Fruit fly (Drosophila melanogaster): ENCODE measurements around the gene CG13850.
A peak's percentile ranks its signal among the peaks of the same experiment; 100 is the strongest.

CG13850 gene

DNA sequence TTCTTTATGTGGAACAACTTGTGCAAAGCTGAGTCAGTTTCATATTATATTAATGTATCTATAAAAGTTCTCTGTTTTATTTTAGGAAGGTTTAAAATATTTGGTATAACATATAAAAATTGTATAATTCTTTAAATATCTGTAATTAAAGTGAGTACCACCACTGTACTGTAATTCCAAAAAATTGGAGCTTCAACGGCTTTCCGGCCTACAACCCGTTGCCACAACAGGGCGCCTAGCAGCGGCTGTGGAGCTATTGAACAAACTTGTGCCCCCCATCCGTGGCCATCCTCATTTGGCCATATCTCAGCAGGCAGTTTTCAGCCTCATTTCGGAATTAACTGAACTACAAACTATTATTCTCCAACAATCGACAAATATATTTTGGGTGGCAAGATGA is 5.1 kb downstream of the CG13850 start, which contains the start of gene CG13855:
TSS of gene CG13855 (plus strand) at position 301 of the 400 bp plus-strand sequence.
- TF ChIP-seq pan (optimal IDR thresholded peaks at IDR 0.05) (no peak), lola (GFP tag; optimal IDR thresholded peaks at IDR 0.05) (no peak), OdsH (GFP tag; optimal IDR thresholded peaks at IDR 0.05) (no peak), GATAd (GFP tag; optimal IDR thresholded peaks at IDR 0.05) (no peak)

DNA sequence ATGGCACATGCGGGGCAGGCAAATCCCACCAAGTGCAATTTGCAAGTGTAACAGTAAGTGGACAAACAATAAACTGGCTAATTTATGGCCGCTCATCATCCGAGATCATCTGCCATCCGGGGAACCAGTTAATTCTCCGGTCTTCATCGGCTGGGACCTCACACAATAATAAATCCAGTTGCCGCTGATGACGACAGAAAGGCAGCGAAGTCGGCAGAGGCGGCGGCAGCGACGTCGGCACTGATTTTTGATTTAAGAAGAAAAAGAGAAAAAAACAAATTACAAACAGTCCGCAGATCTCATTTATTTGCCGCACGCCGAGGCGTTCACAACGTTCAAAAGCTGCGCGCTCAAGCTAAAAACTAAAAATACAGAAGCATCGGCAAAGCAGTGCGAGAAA is 8.4 kb downstream of the CG13850 start, which contains the start of gene CG13856:
TSS of gene CG13856 (plus strand) at position 301 of the 400 bp plus-strand sequence.
- TF ChIP-seq Vsx2 (GFP tag; optimal IDR thresholded peaks at IDR 0.05; ENCODE audit: partially characterized antibody) = no peak
- no peak for TF ChIP-seq fru (GFP tag; optimal IDR thresholded peaks at IDR 0.05)
- no peak for TF ChIP-seq Mio (GFP tag; optimal IDR thresholded peaks at IDR 0.05)
- no peak for TF ChIP-seq Hr78 (GFP tag; optimal IDR thresholded peaks at IDR 0.05)
- TF ChIP-seq Hnf4 (GFP tag; optimal IDR thresholded peaks at IDR 0.05) = no peak

DNA sequence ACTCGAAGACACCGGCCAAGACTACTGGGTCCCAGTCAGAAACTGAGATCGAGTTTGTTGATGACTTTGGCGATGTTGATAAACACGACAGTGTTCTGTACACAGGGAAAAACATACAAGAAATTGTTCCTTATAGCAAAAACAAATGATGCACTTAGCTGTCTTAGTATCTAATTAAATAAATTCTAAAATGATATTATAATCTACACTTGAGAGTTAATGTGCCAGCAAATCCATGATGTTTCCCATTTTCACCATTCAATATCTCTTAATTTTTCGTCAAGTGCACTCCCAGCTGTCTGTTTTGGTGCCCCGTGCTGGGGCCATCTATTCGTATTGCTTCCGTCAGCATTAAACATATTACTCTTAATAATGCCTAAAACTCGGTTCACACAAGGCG is 10.5 kb downstream of the CG13850 start:
- TF ChIP-seq sv (GFP tag; optimal IDR thresholded peaks at IDR 0.05) (peak; percentile 18), br (GFP tag; optimal IDR thresholded peaks at IDR 0.05) (no peak)

DNA sequence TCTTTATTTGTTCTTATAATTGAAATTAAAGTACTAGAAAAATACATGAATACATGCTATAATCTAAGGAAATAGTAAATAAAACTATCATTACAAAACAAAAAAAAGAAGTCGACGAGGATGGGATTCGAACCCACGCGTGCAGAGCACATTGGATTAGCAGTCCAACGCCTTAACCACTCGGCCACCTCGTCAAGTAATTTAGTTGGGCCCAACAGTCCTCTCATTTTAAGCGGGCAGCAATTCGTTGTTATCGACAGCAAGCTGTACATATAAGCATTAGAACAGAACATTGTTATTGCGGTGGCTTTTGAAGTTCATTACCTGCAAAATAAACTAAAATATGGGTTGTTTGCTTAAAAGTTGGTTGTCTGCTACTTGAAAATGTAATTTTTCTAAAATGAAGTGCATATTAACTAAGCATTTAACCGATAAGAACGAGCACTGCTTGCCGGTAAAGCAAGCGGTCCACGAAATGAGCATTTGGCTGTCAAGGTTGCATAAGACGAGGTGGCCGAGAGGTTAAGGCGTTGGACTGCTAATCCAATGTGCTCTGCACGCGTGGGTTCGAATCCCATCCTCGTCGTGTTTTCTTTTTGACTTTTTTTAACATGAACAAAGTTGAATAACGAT is 13.5 kb downstream of the CG13850 start:
- TF ChIP-seq brk (GFP tag; optimal IDR thresholded peaks at IDR 0.05) = no peak
- TF ChIP-seq Abd-B (GFP tag; optimal IDR thresholded peaks at IDR 0.05) = peak; percentile 14
- peak; percentile 77 for TF ChIP-seq N (GFP tag; optimal IDR thresholded peaks at IDR 0.05)
- TF ChIP-seq Hnf4 (GFP tag; optimal IDR thresholded peaks at IDR 0.05) = no peak
- TF ChIP-seq Myc (optimal IDR thresholded peaks at IDR 0.05) = peak; percentile 23

DNA sequence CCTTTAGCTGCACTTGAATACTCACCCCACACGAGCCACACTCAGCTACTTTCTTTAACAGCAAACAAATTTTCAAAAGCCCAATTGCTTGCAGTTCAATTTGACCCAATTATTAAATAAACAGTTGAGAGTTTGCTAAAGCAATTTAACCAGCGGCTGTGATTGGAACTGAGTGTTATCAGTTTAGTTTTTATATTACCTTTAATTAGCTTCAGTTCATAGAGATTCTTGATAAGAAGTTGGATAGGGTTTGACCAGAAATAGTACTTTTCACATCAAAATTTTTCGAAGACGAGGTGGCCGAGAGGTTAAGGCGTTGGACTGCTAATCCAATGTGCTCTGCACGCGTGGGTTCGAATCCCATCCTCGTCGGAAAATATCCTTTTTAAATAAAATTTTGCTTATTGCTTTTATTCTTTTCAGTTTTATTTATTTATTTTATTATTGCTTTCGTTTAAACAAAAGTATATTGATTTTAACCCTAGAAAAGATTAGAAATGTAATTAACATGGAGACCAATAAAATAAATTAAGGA is 14.4 kb downstream of the CG13850 start:
- TF ChIP-seq Hnf4 (GFP tag; optimal IDR thresholded peaks at IDR 0.05) (no peak), Vsx2 (GFP tag; optimal IDR thresholded peaks at IDR 0.05; ENCODE audit: partially characterized antibody) (no peak), br (GFP tag; optimal IDR thresholded peaks at IDR 0.05) (no peak), rgr (GFP tag; optimal IDR thresholded peaks at IDR 0.05) (no peak), lola (GFP tag; optimal IDR thresholded peaks at IDR 0.05) (no peak), brk (GFP tag; optimal IDR thresholded peaks at IDR 0.05) (no peak), dsf (GFP tag; optimal IDR thresholded peaks at IDR 0.05; ENCODE audit: borderline replicate concordance) (no peak), CG32264 (GFP tag; optimal IDR thresholded peaks at IDR 0.05) (no peak), pan (optimal IDR thresholded peaks at IDR 0.05) (no peak), h (GFP tag; optimal IDR thresholded peaks at IDR 0.05) (no peak), Dfd (GFP tag; optimal IDR thresholded peaks at IDR 0.05) (no peak), tai (GFP tag; optimal IDR thresholded peaks at IDR 0.05) (no peak), dl (GFP tag; optimal IDR thresholded peaks at IDR 0.05; ENCODE audit: insufficient read depth in 1 of 2, partially characterized antibody in 2 of 2) (no peak), OdsH (GFP tag; optimal IDR thresholded peaks at IDR 0.05) (no peak), ey (GFP tag; optimal IDR thresholded peaks at IDR 0.05) (no peak), Sp1 (GFP tag; optimal IDR thresholded peaks at IDR 0.05) (no peak), Jra (GFP tag; optimal IDR thresholded peaks at IDR 0.05) (no peak)

DNA sequence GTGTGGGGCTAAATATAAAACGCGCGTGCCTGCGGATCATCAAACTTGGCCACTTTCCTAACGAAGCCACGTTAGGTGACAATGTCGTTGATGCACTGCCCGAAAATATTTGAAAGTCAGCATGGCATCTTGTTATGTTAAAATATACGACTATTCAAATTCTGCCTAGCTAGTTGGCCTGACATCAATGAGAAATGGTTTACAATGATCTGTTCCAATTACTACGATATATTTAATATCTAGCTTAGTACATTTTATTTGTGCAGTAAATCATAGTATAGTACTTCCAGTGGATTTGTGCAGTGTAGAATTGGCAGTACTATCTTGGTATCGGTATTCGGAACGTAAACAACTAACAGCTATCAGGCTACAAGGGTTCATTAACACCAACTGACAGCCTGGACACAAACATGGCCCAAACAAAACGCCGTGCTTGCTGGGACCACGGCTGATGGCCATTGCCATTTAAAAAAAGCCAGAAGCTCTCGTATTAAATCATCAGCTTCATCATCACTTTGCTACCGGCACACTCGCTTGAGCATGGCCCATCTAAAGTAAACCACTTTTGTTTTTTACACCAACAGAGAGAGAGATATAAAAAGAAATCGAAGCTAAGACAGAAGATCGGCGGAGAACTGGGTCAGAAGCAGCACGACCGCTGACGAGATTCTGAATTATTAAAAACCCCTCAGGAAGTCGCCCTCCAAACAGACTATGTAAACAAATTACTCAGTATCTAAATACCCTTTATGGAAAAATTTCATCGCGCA is 15.1 kb downstream of the CG13850 start:
- no peak for TF ChIP-seq dmrt93B (GFP tag; optimal IDR thresholded peaks at IDR 0.05)

DNA sequence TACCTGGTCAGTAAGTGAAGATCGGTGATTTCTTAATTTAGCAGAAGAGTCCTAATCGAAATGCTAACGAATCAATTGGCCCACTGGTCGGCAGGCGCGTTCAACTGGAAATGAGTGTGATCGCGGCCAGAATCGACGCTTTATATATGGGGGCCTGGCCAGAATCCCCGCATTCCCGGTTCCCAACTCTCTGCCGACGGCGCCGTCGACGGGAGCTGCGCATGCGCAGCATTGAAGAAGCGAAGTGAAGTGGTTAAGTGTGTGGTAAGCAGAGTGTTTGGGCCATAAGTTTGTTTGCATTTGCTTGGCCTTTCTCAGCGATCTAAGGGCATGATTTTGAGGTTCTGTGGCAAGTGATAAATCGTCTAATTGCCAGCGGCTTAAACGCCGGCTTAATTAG is 16.7 kb downstream of the CG13850 start, which contains the start of gene CG13857:
TSS of gene CG13857 (minus strand) at position 101 of the 400 bp plus-strand sequence.
- TF ChIP-seq brk (GFP tag; optimal IDR thresholded peaks at IDR 0.05) (no peak), CrebA (GFP tag; optimal IDR thresholded peaks at IDR 0.05; ENCODE audit: borderline replicate concordance) (no peak), h (GFP tag; optimal IDR thresholded peaks at IDR 0.05) (no peak), Sp1 (GFP tag; optimal IDR thresholded peaks at IDR 0.05) (no peak)

Data from whole organism, wandering third instar larva.